Worm (Caenorhabditis elegans): ENCODE data around the gene unc-34.

DNA sequence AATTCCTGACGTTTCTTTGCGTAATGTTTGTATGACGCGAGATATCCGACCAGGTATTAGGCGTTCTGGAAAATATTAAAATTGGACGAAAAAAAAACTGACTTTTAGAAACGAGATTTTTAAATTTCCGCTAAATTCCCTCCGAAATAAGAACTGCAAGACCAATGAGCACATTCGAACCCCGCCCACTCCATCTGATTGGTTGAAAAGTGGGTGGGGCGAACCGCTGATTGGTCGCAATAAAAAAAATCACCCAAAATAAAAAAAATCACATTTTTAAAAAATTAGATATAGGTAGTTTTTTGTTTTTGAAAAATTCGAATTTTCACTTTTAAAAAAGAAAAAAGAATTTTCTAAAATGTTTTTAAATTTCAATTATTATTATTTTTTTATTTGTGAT lies 33.4 kb upstream of the unc-34 start:
- TF ChIP-seq ama-1 (optimal IDR thresholded peaks at IDR 0.05) = no peak
- no peak for TF ChIP-seq tbx-11 (GFP tag; IDR thresholded peaks at IDR 0.05)
- no peak for TF ChIP-seq flt-1 (GFP tag; IDR thresholded peaks at IDR 0.05)
- no peak for TF ChIP-seq B0310.2 (tag; optimal IDR thresholded peaks at IDR 0.05)
- TF ChIP-seq tbx-37 (GFP tag; conservative IDR thresholded peaks at IDR 0.05) = no peak
- TF ChIP-seq hmg-4 (GFP tag; optimal IDR thresholded peaks at IDR 0.05) = no peak
- TF ChIP-seq scrt-1 (GFP tag; IDR thresholded peaks at IDR 0.05) = no peak
- no peak for TF ChIP-seq tra-4 (tag; optimal IDR thresholded peaks at IDR 0.05)
- TF ChIP-seq ceh-13 (GFP tag; optimal IDR thresholded peaks at IDR 0.05) = no peak
- TF ChIP-seq sea-1 (GFP tag; conservative IDR thresholded peaks at IDR 0.05) = no peak
- TF ChIP-seq aly-1 (tag; optimal IDR thresholded peaks at IDR 0.05) = no peak
- TF ChIP-seq F13C5.2 (tag; optimal IDR thresholded peaks at IDR 0.05) = no peak
- no peak for TF ChIP-seq pes-1 (GFP tag; IDR thresholded peaks at IDR 0.05)
- no peak for TF ChIP-seq hnd-1 (tag; optimal IDR thresholded peaks at IDR 0.05)

Measured in whole organism, early embryonic.